Fruit fly (Drosophila melanogaster) whole organism, prepupa: ENCODE results near the gene Ssb-c31a.

Source experiments
- Lpt ChIP-seq: fragments of 200-800 bp; sonication (Bioruptor generic); optimal IDR thresholded peaks from 3 replicates; lab custom pipeline; 2016; ENCODE audit warnings: missing biosample characterization, missing genetic modification characterization
- eg ChIP-seq: fragments of 200-800 bp; sonication (Bioruptor generic); IDR thresholded peaks from 3 replicates; pipeline ENCODE4 v1.3.6; 2022; ENCODE audit warnings: missing biosample characterization, missing genetic modification characterization

The Ssb-c31a gene

dm6 chr2L:8257401-8258266 is 46.5 kb downstream of the Ssb-c31a start, which contains the start of gene CG8086:
TSS of gene CG8086 (minus strand) at chr2L:8257502.
- TF ChIP-seq Lpt (no peak), eg (GFP tag; lab: Robert Waterston, UW) (0 out of 3 replicates have a peak, but pooled peaks have one; percentile 18)
